Worm (Caenorhabditis elegans) whole organism, young adult: Measurements from ENCODE around the gene K01A6.7.

Experiments used
- C17E4.6 ChIP-seq: fragments of 200-800 bp; sonication (Bioruptor generic); IDR thresholded peaks from 2 replicates; pipeline ENCODE4 v1.3.6; 2022; ENCODE audit warnings: missing genetic modification reagents, missing genetic modification characterization, missing compliant biosample characterization
- F39B2.1 ChIP-seq: fragments of 200-800 bp; sonication (Bioruptor generic); IDR thresholded peaks from 2 replicates; pipeline ENCODE4 v1.3.6; 2022; ENCODE audit warnings: missing genetic modification reagents, missing genetic modification characterization, missing compliant biosample characterization
- F49E8.2 ChIP-seq: sonication (generic microtip); optimal IDR thresholded peaks from 3 replicates; lab custom pipeline; 2017; ENCODE audit warnings: missing genetic modification characterization, mild to moderate bottlenecking, missing compliant biosample characterization, antibody characterized with exemption, moderate library complexity; ENCODE audit not compliant: insufficient read depth
- T26A5.8 ChIP-seq: sonication (generic microtip); optimal IDR thresholded peaks from 2 replicates; lab custom pipeline; 2016; ENCODE audit warnings: missing genetic modification characterization, missing compliant biosample characterization
- Y56A3A.18 ChIP-seq: fragments of 200-800 bp; sonication (Bioruptor generic); IDR thresholded peaks from 2 replicates; pipeline ENCODE4 v1.3.6; 2022; ENCODE audit warnings: missing genetic modification reagents, missing genetic modification characterization, missing compliant biosample characterization
- Y95B8A.8 ChIP-seq: fragments of 200-800 bp; sonication (Bioruptor generic); IDR thresholded peaks from 2 replicates; pipeline ENCODE4 v1.3.6; 2022; ENCODE audit warnings: missing genetic modification reagents, missing genetic modification characterization, missing compliant biosample characterization
- attf-3 ChIP-seq: fragments of 200-800 bp; sonication (Bioruptor generic); conservative IDR thresholded peaks from 2 replicates; pipeline ENCODE4 v1.3.6; 2022; ENCODE audit warnings: missing genetic modification reagents, missing genetic modification characterization, missing compliant biosample characterization
- attf-6 ChIP-seq: fragments of 200-800 bp; sonication (Bioruptor generic); IDR thresholded peaks from 2 replicates; pipeline ENCODE4 v1.3.6; 2022; ENCODE audit warnings: missing genetic modification reagents, missing genetic modification characterization, missing compliant biosample characterization
- ccch-3 ChIP-seq: fragments of 200-800 bp; sonication (Bioruptor generic); optimal IDR thresholded peaks from 2 replicates; lab custom pipeline; 2018; ENCODE audit warnings: mild to moderate bottlenecking, missing genetic modification characterization, missing compliant biosample characterization
- ceh-100 ChIP-seq: fragments of 200-800 bp; sonication (Bioruptor generic); IDR thresholded peaks from 2 replicates; pipeline ENCODE4 v1.3.6; 2022; ENCODE audit warnings: missing genetic modification reagents, missing genetic modification characterization, missing compliant biosample characterization
- ceh-27 ChIP-seq: fragments of 200-800 bp; sonication (Bioruptor generic); optimal IDR thresholded peaks from 2 replicates; lab custom pipeline; 2018; ENCODE audit warnings: mild to moderate bottlenecking, missing genetic modification characterization, moderate library complexity, missing compliant biosample characterization
- ceh-40 ChIP-seq: fragments of 200-800 bp; sonication (Bioruptor generic); IDR thresholded peaks from 2 replicates; pipeline ENCODE4 v1.3.6; 2022; ENCODE audit warnings: missing genetic modification characterization, missing compliant biosample characterization
- ceh-91 ChIP-seq: fragments of 200-800 bp; sonication (Bioruptor generic); IDR thresholded peaks from 2 replicates; pipeline ENCODE4 v1.3.6; 2022; ENCODE audit warnings: missing genetic modification reagents, missing genetic modification characterization, missing compliant biosample characterization
- efl-1 ChIP-seq: fragments of 150-350 bp; optimal IDR thresholded peaks from 2 replicates; lab custom pipeline; 2014; ENCODE audit warnings: missing biosample characterization, missing genetic modification reagents, missing genetic modification characterization
- egl-18 ChIP-seq: fragments of 200-800 bp; sonication (Bioruptor generic); IDR thresholded peaks from 2 replicates; pipeline ENCODE4 v1.3.6; 2022; ENCODE audit warnings: missing genetic modification reagents, missing genetic modification characterization, missing compliant biosample characterization
- egl-44 ChIP-seq: fragments of 200-800 bp; sonication (Bioruptor generic); IDR thresholded peaks from 2 replicates; pipeline ENCODE4 v1.3.6; 2022; ENCODE audit warnings: missing genetic modification reagents, missing genetic modification characterization, missing compliant biosample characterization
- ets-4 ChIP-seq: fragments of 200-800 bp; sonication (Bioruptor generic); optimal IDR thresholded peaks from 2 replicates; lab custom pipeline; 2018; ENCODE audit warnings: mild to moderate bottlenecking, missing genetic modification characterization, missing compliant biosample characterization
- fkh-3 ChIP-seq: sonication (generic microtip); optimal IDR thresholded peaks from 2 replicates; lab custom pipeline; 2016; ENCODE audit warnings: mild to moderate bottlenecking, missing genetic modification characterization, missing compliant biosample characterization
- him-1 ChIP-seq: sonication (generic microtip); optimal IDR thresholded peaks from 2 replicates; lab custom pipeline; 2016; ENCODE audit warnings: missing genotype, missing genetic modification reagents, missing genetic modification characterization, missing compliant biosample characterization
- hlh-26 ChIP-seq: fragments of 200-800 bp; sonication (Bioruptor generic); conservative IDR thresholded peaks from 2 replicates; pipeline ENCODE4 v1.3.6; 2022; ENCODE audit warnings: missing genetic modification reagents, missing genetic modification characterization, missing compliant biosample characterization
- hmg-1.2 ChIP-seq: fragments of 200-800 bp; sonication (Bioruptor generic); IDR thresholded peaks from 2 replicates; pipeline ENCODE4 v1.3.6; 2022; ENCODE audit warnings: missing genetic modification reagents, missing genetic modification characterization, missing compliant biosample characterization
- hmg-20 ChIP-seq: fragments of 200-800 bp; sonication (Bioruptor generic); IDR thresholded peaks from 2 replicates; pipeline ENCODE4 v1.3.6; 2022; ENCODE audit warnings: missing genetic modification reagents, missing genetic modification characterization, missing compliant biosample characterization
- lin-35 ChIP-seq, 3 experiments: fragments of 150-350 bp in 2 of 3; sonication (generic microtip) in 1 of 3; optimal IDR thresholded peaks; 2 replicates each; lab custom pipeline; 2014 to 2018; ENCODE audit warnings: missing biosample characterization in 3 of 3, missing genetic modification characterization in 3 of 3, missing genetic modification reagents in 3 of 3
- lin-40 ChIP-seq: sonication (generic microtip); optimal IDR thresholded peaks from 2 replicates; lab custom pipeline; 2016; ENCODE audit warnings: missing genetic modification characterization, mild to moderate bottlenecking, missing compliant biosample characterization, missing genotype, missing genetic modification reagents
- mcd-1 ChIP-seq: fragments of 200-800 bp; sonication (Bioruptor generic); IDR thresholded peaks from 2 replicates; pipeline ENCODE4 v1.3.6; 2022; ENCODE audit warnings: missing genetic modification reagents, missing genetic modification characterization, missing compliant biosample characterization
- mxl-1 ChIP-seq: sonication (generic microtip); optimal IDR thresholded peaks from 2 replicates; lab custom pipeline; 2016; ENCODE audit warnings: missing genetic modification characterization, missing compliant biosample characterization
- nhr-120 ChIP-seq: fragments of 200-800 bp; sonication (Bioruptor generic); IDR thresholded peaks from 2 replicates; pipeline ENCODE4 v1.3.6; 2022; ENCODE audit warnings: missing genetic modification characterization, missing compliant biosample characterization
- nhr-80 ChIP-seq: sonication (generic microtip); optimal IDR thresholded peaks from 2 replicates; lab custom pipeline; 2016; ENCODE audit warnings: missing genetic modification characterization, missing compliant biosample characterization
- pha-4 ChIP-seq: fragments of 150-350 bp; sonication (generic microtip); optimal IDR thresholded peaks from 2 replicates; lab custom pipeline; 2014; ENCODE audit warnings: missing biosample characterization, missing genetic modification reagents, missing genetic modification characterization
- snpc-3.4 ChIP-seq: sonication (generic microtip); optimal IDR thresholded peaks from 2 replicates; lab custom pipeline; 2017; ENCODE audit warnings: missing genetic modification characterization, mild to moderate bottlenecking, missing compliant biosample characterization, antibody characterized with exemption, moderate library complexity, missing genotype, missing genetic modification reagents
- tbp1 ChIP-seq: fragments of 200-800 bp; sonication (Bioruptor generic); optimal IDR thresholded peaks from 2 replicates; lab custom pipeline; 2018; ENCODE audit warnings: mild to moderate bottlenecking, missing genetic modification characterization, missing compliant biosample characterization
- unc-130 ChIP-seq: sonication (generic microtip); optimal IDR thresholded peaks from 2 replicates; lab custom pipeline; 2016; ENCODE audit warnings: missing genetic modification reagents, missing genetic modification characterization, missing compliant biosample characterization
- unc-62 ChIP-seq: fragments of 150-350 bp; optimal IDR thresholded peaks from 2 replicates; lab custom pipeline; 2014; ENCODE audit warnings: missing biosample characterization, missing genetic modification reagents, missing genetic modification characterization
- ztf-18 ChIP-seq: sonication (generic microtip); optimal IDR thresholded peaks from 2 replicates; lab custom pipeline; 2016; ENCODE audit warnings: missing genotype, mild to moderate bottlenecking, missing genetic modification characterization, missing compliant biosample characterization

The K01A6.7 gene

DNA sequence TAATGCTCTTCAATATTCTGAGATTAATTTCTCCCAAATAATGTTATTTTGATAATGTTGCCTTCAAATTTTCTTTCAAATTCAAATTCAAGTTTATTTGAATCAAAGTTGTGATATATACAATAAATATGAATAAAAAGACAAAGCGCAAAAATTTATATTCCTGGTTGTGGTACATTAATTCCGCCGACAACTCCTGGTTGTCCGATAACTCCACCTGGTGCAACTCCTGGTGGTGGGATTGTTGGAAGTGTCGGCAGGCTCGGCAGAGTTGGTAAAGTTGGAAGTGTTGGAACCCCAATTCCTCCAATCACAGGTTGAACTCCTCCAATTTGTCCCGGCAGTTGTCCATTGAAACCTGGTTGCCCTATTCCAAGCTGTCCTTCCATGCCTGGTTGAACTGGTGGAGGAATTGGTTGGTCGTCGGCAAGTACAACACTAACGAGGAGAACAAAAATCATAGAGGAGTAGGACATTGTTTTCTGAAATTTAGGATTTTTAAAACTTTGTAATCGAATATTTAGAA is at the start of gene K01A6.7:
Gene K01A6.7 (minus strand): TSS at position 476 of the 526 bp plus-strand sequence.
- TF ChIP-seq F49E8.2 (tag; lab: Kevin White, UChicago) = no peak
- TF ChIP-seq mcd-1 (GFP tag; lab: Robert Waterston, UW) = no peak
- TF ChIP-seq, all 124 proteins: peak for 0

- TF ChIP-seq unc-130 (no peak), him-1 (tag; lab: Kevin White, UChicago) (no peak), hmg-1.2 (GFP tag; lab: Robert Waterston, UW) (no peak), tbp1 (GFP tag; lab: Kevin White, UChicago) (no peak)
Observed at ce11 chrIV:11787793-11788192, 49.4 kb upstream of the K01A6.7 start.

DNA sequence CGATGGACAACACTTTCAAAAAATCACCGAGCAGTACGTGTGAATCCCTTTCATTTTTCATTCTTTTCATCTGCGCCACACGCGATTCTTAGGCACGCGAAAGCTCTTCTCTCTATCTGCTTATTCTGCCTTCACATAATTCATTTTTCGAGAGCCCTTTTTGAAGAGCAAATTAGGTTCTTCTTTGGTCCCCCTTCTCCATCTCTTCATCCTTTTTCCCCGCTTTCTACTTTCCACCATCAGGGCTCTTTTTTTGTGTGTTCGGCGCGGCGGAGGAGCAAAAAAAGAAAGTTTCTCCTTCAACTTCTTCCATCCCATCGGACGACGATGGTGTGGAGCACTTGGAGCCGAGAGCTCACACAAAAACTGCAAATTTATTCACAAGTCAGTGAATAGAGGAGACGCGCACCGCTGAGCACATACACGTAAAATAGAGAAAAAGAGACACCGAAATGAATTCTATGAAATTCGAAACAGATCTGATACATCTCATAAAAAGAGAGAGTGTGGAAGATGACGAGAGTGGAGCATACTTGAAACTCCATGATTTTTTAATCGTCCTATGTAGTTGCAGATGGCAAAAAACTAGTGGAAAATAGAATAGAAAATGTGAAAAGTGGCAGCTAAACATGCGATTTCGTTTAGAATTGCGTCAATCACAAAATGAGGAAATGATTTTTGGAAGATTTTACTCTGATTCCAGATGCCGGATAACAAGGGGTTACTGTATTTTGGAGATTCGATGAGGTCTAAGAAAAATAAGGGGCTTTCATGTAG is 46.9 kb upstream of the K01A6.7 start:
- TF ChIP-seq ceh-27 (GFP tag; lab: Kevin White, UChicago) (peak; percentile 5), ccch-3 (no peak)

- no peak for TF ChIP-seq lin-40
- no peak for TF ChIP-seq ceh-91
- no peak for TF ChIP-seq ets-4 (GFP tag; lab: Kevin White, UChicago)
Observed at ce11 chrIV:11782846-11783245, 44.5 kb upstream of the K01A6.7 start.

DNA sequence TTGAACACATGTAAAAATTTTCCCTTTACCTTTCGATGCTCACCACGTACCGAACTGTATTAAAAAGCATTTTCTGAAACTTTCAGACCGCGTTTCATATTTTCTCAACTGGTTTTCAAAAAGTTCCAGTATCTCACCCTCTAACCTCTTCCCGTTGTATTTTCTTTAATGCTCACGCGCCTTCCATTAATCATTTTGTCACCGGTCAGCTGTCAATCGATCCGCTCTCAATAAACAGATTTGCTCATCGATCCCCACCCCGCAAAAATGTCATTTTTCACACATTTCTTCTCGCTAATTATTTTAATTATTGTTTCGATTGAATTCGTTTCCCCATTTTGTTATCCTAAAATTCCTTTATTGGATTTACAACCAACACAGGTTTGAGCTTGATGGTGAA is 40.7 kb upstream of the K01A6.7 start, which contains the start of gene lpr-2:
Gene lpr-2 (plus strand): TSS at position 189 of the 400 bp plus-strand sequence.
- TF ChIP-seq snpc-3.4 (no peak), ceh-40 (GFP tag; lab: Robert Waterston, UW) (no peak), mxl-1 (tag; lab: Kevin White, UChicago) (no peak), hlh-26 (GFP tag; lab: Robert Waterston, UW) (no peak)
- TF ChIP-seq, all 124 proteins: peak for 0

DNA sequence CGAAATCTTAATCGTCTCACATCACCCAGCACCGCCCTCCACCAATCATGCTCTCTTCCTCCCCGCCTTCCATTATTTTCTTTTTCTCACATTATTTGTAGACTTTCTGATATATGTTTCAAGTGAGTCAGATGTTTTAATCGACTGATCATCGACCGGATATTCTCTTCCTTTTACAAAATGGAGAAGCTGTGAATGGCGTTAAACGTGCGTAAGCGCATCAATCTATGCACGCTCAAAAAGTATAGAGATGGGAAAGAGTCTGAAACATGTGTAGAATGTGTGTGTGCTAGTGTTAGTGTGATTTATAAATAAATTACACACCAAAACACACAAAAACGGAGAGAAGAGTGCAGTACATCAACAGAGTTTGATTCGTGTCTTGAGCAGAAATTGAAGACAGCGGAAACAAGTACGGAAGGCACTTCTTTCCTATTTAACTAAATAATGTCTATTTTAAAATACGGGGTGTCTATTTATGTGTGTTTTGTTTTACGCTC is 38.7 kb upstream of the K01A6.7 start:
- TF ChIP-seq T26A5.8 (no peak), ceh-100 (GFP tag; lab: Robert Waterston, UW) (no peak), lin-35 (GFP tag; optimal IDR thresholded peaks at IDR 0.05; lab: Kevin White, UChicago) (no peak), efl-1 (GFP tag; lab: Kevin White, UChicago) (no peak)
- TF ChIP-seq, all 124 proteins: peak for 0

DNA sequence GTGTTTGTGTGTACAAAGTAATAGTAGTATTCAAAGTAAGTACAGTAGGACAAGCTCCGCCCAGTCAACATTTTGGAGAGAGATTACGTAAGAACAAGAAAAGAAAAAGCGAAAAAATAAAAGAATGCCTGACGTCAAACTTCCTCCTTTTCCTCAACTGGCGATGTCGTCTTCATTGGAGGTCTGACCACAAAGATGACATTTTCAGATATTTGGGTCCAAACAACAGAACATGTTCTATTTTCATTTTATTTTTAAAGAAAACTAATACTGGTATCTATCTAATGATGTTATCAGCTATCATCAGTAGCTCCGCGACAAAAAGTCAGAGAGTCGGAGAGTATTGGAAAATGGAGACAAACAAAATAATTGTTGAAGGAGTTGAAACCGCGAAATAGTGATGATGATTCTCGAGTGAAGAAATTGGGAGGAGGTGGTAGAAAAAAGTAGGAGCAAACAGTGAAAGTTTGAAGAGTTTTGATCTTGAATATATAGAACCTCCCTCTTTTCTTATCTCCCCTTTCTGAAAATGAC is 35.4 kb upstream of the K01A6.7 start, which contains the start of gene lips-5:
Gene lips-5 (minus strand): TSS at position 51 of the 534 bp plus-strand sequence.
- peak; percentile 47 for TF ChIP-seq nhr-80 (tag; lab: Kevin White, UChicago)
- TF ChIP-seq hmg-20 = no peak

DNA sequence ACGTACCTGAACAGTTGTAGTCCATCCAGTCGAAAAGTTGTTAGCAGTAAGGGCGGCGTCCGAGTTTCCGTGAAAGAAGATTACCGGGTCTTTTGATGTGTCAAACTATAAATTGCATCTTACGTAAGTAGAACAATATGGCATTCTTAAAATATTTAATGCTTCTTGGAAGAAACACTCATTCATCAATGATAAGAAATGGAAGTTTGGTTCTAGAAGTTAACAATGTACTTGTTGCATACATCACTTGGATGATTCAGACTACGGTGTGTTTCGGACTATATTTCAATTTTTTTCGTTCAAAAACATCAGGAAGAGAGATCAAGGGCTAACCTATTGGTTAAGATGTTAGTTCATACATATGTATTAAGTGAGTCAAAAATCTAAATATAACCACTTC is 33.8 kb upstream of the K01A6.7 start:
- TF ChIP-seq egl-18 (GFP tag; lab: Robert Waterston, UW) (no peak), Y56A3A.18 (GFP tag; lab: Robert Waterston, UW) (no peak), ztf-18 (no peak), fkh-3 (tag; lab: Kevin White, UChicago) (no peak), egl-44 (GFP tag; lab: Robert Waterston, UW) (no peak), pha-4 (tag; lab: Kevin White, UChicago) (no peak), nhr-120 (no peak), Y95B8A.8 (no peak), unc-62 (GFP tag; lab: Kevin White, UChicago) (no peak), attf-6 (GFP tag; lab: Robert Waterston, UW) (no peak), F39B2.1 (GFP tag; lab: Robert Waterston, UW) (no peak), C17E4.6 (GFP tag; lab: Robert Waterston, UW) (no peak), attf-3 (GFP tag; lab: Robert Waterston, UW) (no peak)
